Fruit fly (Drosophila melanogaster) Kc167 (cell line): ENCODE data around the gene CG4789.

Experiments
- Myc ChIP-seq: fragments of >200 bp; optimal IDR thresholded peaks from 2 replicates; lab custom pipeline; 2017; ENCODE audit warnings: missing external identifiers
- h ChIP-seq: fragments of >200 bp; optimal IDR thresholded peaks from 3 replicates; lab custom pipeline; 2018; ENCODE audit warnings: missing external identifiers
- insv ChIP-seq: fragments of >200 bp; optimal IDR thresholded peaks from 3 replicates; lab custom pipeline; 2018; ENCODE audit warnings: missing external identifiers

- TF ChIP-seq h (lab: Kevin White, UChicago) (no peak), insv (lab: Kevin White, UChicago) (no peak), Myc (lab: Kevin White, UChicago) (no peak)
Measured at dm6 chrX:16808654-16809053, 7.9 kb downstream of the CG4789 start.
